Worm (Caenorhabditis elegans) whole organism, late embryonic: Measurements from ENCODE around the gene C26E6.1.

Experiments used
- C08G9.2 ChIP-seq: sonication (generic microtip); optimal IDR thresholded peaks from 2 replicates; lab custom pipeline; 2016; ENCODE audit warnings: mild to moderate bottlenecking, missing genetic modification characterization, moderate library complexity, missing compliant biosample characterization
- C38D4.7 ChIP-seq: fragments of 200-800 bp; sonication (Bioruptor generic); optimal IDR thresholded peaks from 2 replicates; lab custom pipeline; 2018; ENCODE audit warnings: mild to moderate bottlenecking, missing genetic modification characterization, moderate library complexity, missing compliant biosample characterization
- F13H6.1 ChIP-seq: sonication (generic microtip); optimal IDR thresholded peaks from 2 replicates; lab custom pipeline; 2016; ENCODE audit warnings: missing genetic modification characterization, missing compliant biosample characterization
- K02D7.2 ChIP-seq: sonication (generic microtip); optimal IDR thresholded peaks from 2 replicates; lab custom pipeline; 2017; ENCODE audit warnings: mild to moderate bottlenecking, missing genetic modification characterization, missing compliant biosample characterization
- K09A11.1 ChIP-seq: sonication (generic microtip); optimal IDR thresholded peaks from 2 replicates; lab custom pipeline; 2017; ENCODE audit warnings: antibody characterized with exemption, mild to moderate bottlenecking, missing genetic modification characterization, missing compliant biosample characterization; ENCODE audit not compliant: insufficient read depth
- Y22D7AL.16 ChIP-seq: sonication (generic microtip); optimal IDR thresholded peaks from 2 replicates; lab custom pipeline; 2016; ENCODE audit warnings: missing genetic modification characterization, missing compliant biosample characterization
- ama-1 ChIP-seq: fragments of 150-350 bp; optimal IDR thresholded peaks from 2 replicates; lab custom pipeline; 2014
- ceh-14 ChIP-seq: sonication (generic microtip); optimal IDR thresholded peaks from 2 replicates; lab custom pipeline; 2016; ENCODE audit warnings: missing genotype, missing genetic modification characterization, missing compliant biosample characterization
- ceh-18 ChIP-seq: sonication (generic microtip); optimal IDR thresholded peaks from 2 replicates; lab custom pipeline; 2016; ENCODE audit warnings: missing genetic modification characterization, missing compliant biosample characterization
- ceh-19 ChIP-seq: fragments of 200-800 bp; sonication (Bioruptor generic); optimal IDR thresholded peaks from 2 replicates; lab custom pipeline; 2018; ENCODE audit warnings: mild to moderate bottlenecking, missing genetic modification characterization, missing compliant biosample characterization
- ceh-2 ChIP-seq: sonication (generic microtip); optimal IDR thresholded peaks from 2 replicates; lab custom pipeline; 2016; ENCODE audit warnings: missing genotype, missing genetic modification characterization, missing compliant biosample characterization
- ceh-22 ChIP-seq: sonication (generic microtip); optimal IDR thresholded peaks from 2 replicates; lab custom pipeline; 2017; ENCODE audit warnings: missing biosample characterization, missing genetic modification characterization
- ceh-24 ChIP-seq: sonication (generic microtip); optimal IDR thresholded peaks from 2 replicates; lab custom pipeline; 2016; ENCODE audit warnings: mild to moderate bottlenecking, missing genetic modification characterization, missing compliant biosample characterization
- ceh-31 ChIP-seq: sonication (generic microtip); optimal IDR thresholded peaks from 2 replicates; lab custom pipeline; 2016; ENCODE audit warnings: missing genetic modification characterization, missing compliant biosample characterization
- ceh-34 ChIP-seq: sonication (generic microtip); optimal IDR thresholded peaks from 2 replicates; lab custom pipeline; 2016; ENCODE audit warnings: mild to moderate bottlenecking, missing genetic modification characterization, missing compliant biosample characterization
- ceh-45 ChIP-seq: fragments of 200-800 bp; sonication (Bioruptor generic); IDR thresholded peaks from 2 replicates; pipeline ENCODE4 v1.3.6; 2022; ENCODE audit warnings: missing genetic modification reagents, missing genetic modification characterization, missing compliant biosample characterization
- ceh-48 ChIP-seq: sonication (generic microtip); optimal IDR thresholded peaks from 2 replicates; lab custom pipeline; 2016; ENCODE audit warnings: missing genetic modification characterization, inconsistent platforms, missing compliant biosample characterization
- ceh-9 ChIP-seq: sonication (generic microtip); optimal IDR thresholded peaks from 2 replicates; lab custom pipeline; 2016; ENCODE audit warnings: mild to moderate bottlenecking, missing genetic modification characterization, inconsistent platforms, missing compliant biosample characterization
- che-1 ChIP-seq: sonication (generic microtip); optimal IDR thresholded peaks from 2 replicates; lab custom pipeline; 2016; ENCODE audit warnings: mild to moderate bottlenecking, missing genetic modification characterization, missing compliant biosample characterization
- dve-1 ChIP-seq: sonication (generic microtip); optimal IDR thresholded peaks from 2 replicates; lab custom pipeline; 2017; ENCODE audit warnings: antibody characterized with exemption, mild to moderate bottlenecking, missing genetic modification characterization, missing compliant biosample characterization
- elt-2 ChIP-seq: sonication (generic microtip); optimal IDR thresholded peaks from 2 replicates; lab custom pipeline; 2016; ENCODE audit warnings: missing genetic modification reagents, missing genetic modification characterization, missing compliant biosample characterization
- elt-4 ChIP-seq: sonication (generic microtip); optimal IDR thresholded peaks from 2 replicates; lab custom pipeline; 2016; ENCODE audit warnings: missing genetic modification characterization, missing compliant biosample characterization
- eyg-1 ChIP-seq: sonication (generic microtip); optimal IDR thresholded peaks from 2 replicates; lab custom pipeline; 2016; ENCODE audit warnings: missing genotype, missing genetic modification characterization, missing compliant biosample characterization
- fax-1 ChIP-seq: sonication (generic microtip); optimal IDR thresholded peaks from 2 replicates; lab custom pipeline; 2016; ENCODE audit warnings: missing genotype, missing genetic modification characterization, missing compliant biosample characterization
- fkh-10 ChIP-seq: fragments of 150-350 bp; optimal IDR thresholded peaks from 2 replicates; lab custom pipeline; 2014; ENCODE audit warnings: missing biosample characterization, missing genetic modification reagents, missing genetic modification characterization
- gmeb-2 ChIP-seq: sonication (generic microtip); optimal IDR thresholded peaks from 2 replicates; lab custom pipeline; 2016; ENCODE audit warnings: missing genetic modification characterization, inconsistent platforms, missing compliant biosample characterization
- hlh-13 ChIP-seq: fragments of 200-800 bp; sonication (Bioruptor generic); optimal IDR thresholded peaks from 2 replicates; lab custom pipeline; 2018; ENCODE audit warnings: mild to moderate bottlenecking, missing genetic modification characterization, missing compliant biosample characterization
- hlh-30 ChIP-seq: sonication (generic microtip); optimal IDR thresholded peaks from 2 replicates; lab custom pipeline; 2017; ENCODE audit warnings: antibody characterized with exemption, missing genetic modification characterization, missing compliant biosample characterization; ENCODE audit not compliant: insufficient read depth
- lim-6 ChIP-seq: sonication (generic microtip); optimal IDR thresholded peaks from 2 replicates; lab custom pipeline; 2016; ENCODE audit warnings: missing genetic modification characterization, missing compliant biosample characterization
- madf-2 ChIP-seq: sonication (generic microtip); optimal IDR thresholded peaks from 2 replicates; lab custom pipeline; 2017; ENCODE audit warnings: missing genetic modification characterization, missing compliant biosample characterization
- mec-3 ChIP-seq: sonication (generic microtip); optimal IDR thresholded peaks from 2 replicates; lab custom pipeline; 2016; ENCODE audit warnings: borderline replicate concordance, missing genetic modification characterization, missing compliant biosample characterization
- nhr-11 ChIP-seq: fragments of 150-350 bp; optimal IDR thresholded peaks from 2 replicates; lab custom pipeline; 2014; ENCODE audit warnings: missing biosample characterization, missing genetic modification characterization
- nhr-232 ChIP-seq: sonication (generic microtip); optimal IDR thresholded peaks from 2 replicates; lab custom pipeline; 2016; ENCODE audit warnings: missing genetic modification characterization, missing compliant biosample characterization
- odd-2 ChIP-seq: sonication (generic microtip); optimal IDR thresholded peaks from 2 replicates; lab custom pipeline; 2017; ENCODE audit warnings: antibody characterized with exemption, mild to moderate bottlenecking, missing genetic modification characterization, missing compliant biosample characterization
- pat-9 ChIP-seq: fragments of 200-800 bp; sonication (Bioruptor generic); optimal IDR thresholded peaks from 2 replicates; lab custom pipeline; 2018; ENCODE audit warnings: mild to moderate bottlenecking, missing genetic modification characterization, moderate library complexity, missing compliant biosample characterization
- pha-4 ChIP-seq: fragments of 150-350 bp; optimal IDR thresholded peaks from 2 replicates; lab custom pipeline; 2018; ENCODE audit warnings: missing biosample characterization, missing genetic modification reagents, missing genetic modification characterization
- pqm-1 ChIP-seq: sonication (generic microtip); optimal IDR thresholded peaks from 2 replicates; lab custom pipeline; 2016; ENCODE audit warnings: missing genetic modification characterization, missing compliant biosample characterization
- pros-1 ChIP-seq: fragments of 150-350 bp; optimal IDR thresholded peaks from 2 replicates; lab custom pipeline; 2014; ENCODE audit warnings: missing biosample characterization, missing genetic modification reagents, missing genetic modification characterization
- ref-2 ChIP-seq: sonication (generic microtip); optimal IDR thresholded peaks from 2 replicates; lab custom pipeline; 2016; ENCODE audit warnings: missing genetic modification characterization, missing compliant biosample characterization
- rnt-1 ChIP-seq: sonication (generic microtip); optimal IDR thresholded peaks from 2 replicates; lab custom pipeline; 2016; ENCODE audit warnings: missing genetic modification characterization, missing compliant biosample characterization
- sox-2 ChIP-seq: fragments of 200-800 bp; sonication (Bioruptor generic); IDR thresholded peaks from 2 replicates; pipeline ENCODE4 v1.3.6; 2022; ENCODE audit warnings: missing genetic modification reagents, missing genetic modification characterization, missing compliant biosample characterization
- syd-9 ChIP-seq: sonication (generic microtip); optimal IDR thresholded peaks from 2 replicates; lab custom pipeline; 2016; ENCODE audit warnings: mild to moderate bottlenecking, missing genetic modification characterization, moderate library complexity, missing compliant biosample characterization
- tbx-2 ChIP-seq: sonication (generic microtip); optimal IDR thresholded peaks from 2 replicates; lab custom pipeline; 2016; ENCODE audit warnings: missing genetic modification characterization, missing compliant biosample characterization
- tbx-7 ChIP-seq: sonication (generic microtip); optimal IDR thresholded peaks from 2 replicates; lab custom pipeline; 2016; ENCODE audit warnings: missing genotype, missing genetic modification characterization, missing compliant biosample characterization
- unc-3 ChIP-seq, 2 experiments: fragments of 200-800 bp in 1 of 2; sonication (Bioruptor generic) in 1 of 2; sonication (generic microtip) in 1 of 2; conservative IDR thresholded peaks in 1 of 2; optimal IDR thresholded peaks in 1 of 2; 2 replicates each; pipeline versions ENCODE4 v1.3.6 to Lab custom; 2016 to 2022; ENCODE audit warnings: missing compliant biosample characterization in 2 of 2, missing genetic modification characterization in 2 of 2, missing genetic modification reagents in 1 of 2
- unc-42 ChIP-seq: sonication (generic microtip); optimal IDR thresholded peaks from 2 replicates; lab custom pipeline; 2016; ENCODE audit warnings: missing genotype, missing genetic modification characterization, missing compliant biosample characterization

The C26E6.1 gene

ce11 chrIII:4947352-4947751 is 9.3 kb upstream of the C26E6.1 start (continued):
- TF ChIP-seq ceh-2 (tag; lab: Kevin White, UChicago) (peak; percentile 46), F13H6.1 (peak; percentile 33), eyg-1 (tag; lab: Kevin White, UChicago) (peak; percentile 30), ceh-45 (GFP tag; lab: Robert Waterston, UW) (no peak), hlh-13 (GFP tag; lab: Kevin White, UChicago) (no peak), pat-9 (tag; lab: Kevin White, UChicago) (no peak), ceh-9 (no peak), unc-3 (GFP tag; conservative IDR thresholded peaks at IDR 0.05; lab: Robert Waterston, UW) (no peak), unc-3 (tag; optimal IDR thresholded peaks at IDR 0.05; lab: Kevin White, UChicago) (no peak), ceh-24 (tag; lab: Kevin White, UChicago) (no peak), ref-2 (tag; lab: Kevin White, UChicago) (peak; percentile 80), ceh-18 (tag; lab: Kevin White, UChicago) (peak; percentile 24), fkh-10 (GFP tag; lab: Kevin White, UChicago) (no peak), ceh-34 (tag; lab: Kevin White, UChicago) (peak; percentile 84), C08G9.2 (tag; lab: Kevin White, UChicago) (peak; percentile 60), ceh-19 (GFP tag; lab: Kevin White, UChicago) (peak; percentile 84), che-1 (tag; lab: Kevin White, UChicago) (no peak), nhr-11 (tag; lab: Kevin White, UChicago) (no peak), mec-3 (tag; lab: Kevin White, UChicago) (peak; percentile 51), ama-1 (lab: Kevin White, UChicago) (no peak), hlh-30 (tag; lab: Kevin White, UChicago) (peak; percentile 77), K02D7.2 (tag; lab: Kevin White, UChicago) (peak; percentile 37), Y22D7AL.16 (no peak), C38D4.7 (GFP tag; lab: Kevin White, UChicago) (peak; percentile 18), ceh-14 (tag; lab: Kevin White, UChicago) (peak; percentile 66), elt-2 (no peak), gmeb-2 (tag; lab: Kevin White, UChicago) (no peak), syd-9 (tag; lab: Kevin White, UChicago) (peak; percentile 42), pqm-1 (tag; lab: Kevin White, UChicago) (no peak), dve-1 (no peak), rnt-1 (peak; percentile 85), ceh-31 (tag; lab: Kevin White, UChicago) (peak; percentile 84), unc-42 (tag; lab: Kevin White, UChicago) (peak; percentile 65), pros-1 (tag; lab: Kevin White, UChicago) (peak; percentile 47), nhr-232 (tag; lab: Kevin White, UChicago) (peak; percentile 9), ceh-48 (tag; lab: Kevin White, UChicago) (no peak), sox-2 (GFP tag; lab: Robert Waterston, UW) (no peak), K09A11.1 (no peak), tbx-7 (tag; lab: Kevin White, UChicago) (no peak), fax-1 (tag; lab: Kevin White, UChicago) (peak; percentile 52), pha-4 (no peak), madf-2 (tag; lab: Kevin White, UChicago) (no peak), lim-6 (tag; lab: Kevin White, UChicago) (no peak), odd-2 (tag; lab: Kevin White, UChicago) (no peak), ceh-22 (no peak), elt-4 (no peak), tbx-2 (tag; lab: Kevin White, UChicago) (peak; percentile 86)
